Worm (Caenorhabditis elegans): Measurements from ENCODE around the gene C42D4.19.

The C42D4.19 gene

ce11 chrIV:7171222-7171621 is 4.2 kb upstream of the C42D4.19 start, which contains the start of gene str-220:
TSS of gene str-220 (minus strand) at chrIV:7171322.
- no peak for TF ChIP-seq hlh-1 (tag; optimal IDR thresholded peaks at IDR 0.05)
- TF ChIP-seq sem-2 (GFP tag; optimal IDR thresholded peaks at IDR 0.05), result no peak
- no peak for TF ChIP-seq nhr-2 (tag; optimal IDR thresholded peaks at IDR 0.05)
- TF ChIP-seq elt-1 (tag; optimal IDR thresholded peaks at IDR 0.05; ENCODE audit: borderline replicate concordance, insufficient read depth), result no peak
- no peak for TF ChIP-seq ztf-11 (tag; optimal IDR thresholded peaks at IDR 0.05)
- TF ChIP-seq nhr-12 (tag; optimal IDR thresholded peaks at IDR 0.05), result no peak
- no peak for TF ChIP-seq ceh-39 (tag; optimal IDR thresholded peaks at IDR 0.05)
- TF ChIP-seq flh-1 (GFP tag; optimal IDR thresholded peaks at IDR 0.05), result no peak

- no peak for TF ChIP-seq lsy-2 (tag; optimal IDR thresholded peaks at IDR 0.05)
- TF ChIP-seq mep-1 (tag; optimal IDR thresholded peaks at IDR 0.05), result no peak
- no peak for TF ChIP-seq unc-62 (GFP tag; optimal IDR thresholded peaks at IDR 0.05)
- TF ChIP-seq ceh-83 (GFP tag; optimal IDR thresholded peaks at IDR 0.05), result no peak
- TF ChIP-seq ztf-11 (tag; optimal IDR thresholded peaks at IDR 0.05), result no peak
- TF ChIP-seq mab-5 (tag; optimal IDR thresholded peaks at IDR 0.05), result no peak
- TF ChIP-seq blmp-1 (tag; optimal IDR thresholded peaks at IDR 0.05), result no peak
- no peak for TF ChIP-seq tbx-8 (GFP tag; optimal IDR thresholded peaks at IDR 0.05)
Observed at ce11 chrIV:7173489-7173888, 2.0 kb upstream of the C42D4.19 start, which contains the start of gene str-1. TSS of gene str-1 (plus strand) at chrIV:7173789.

ce11 chrIV:7176887-7177286 is 1.4 kb downstream of the C42D4.19 start, which contains the start of gene str-44:
TSS of gene str-44 (plus strand) at chrIV:7177187.
- TF ChIP-seq blmp-1 (tag; optimal IDR thresholded peaks at IDR 0.05), result no peak
- no peak for TF ChIP-seq snpc-4 (tag; optimal IDR thresholded peaks at IDR 0.05)
- no peak for TF ChIP-seq mep-1 (tag; optimal IDR thresholded peaks at IDR 0.05)
- TF ChIP-seq sptf-1 (tag; optimal IDR thresholded peaks at IDR 0.05), result no peak
- TF ChIP-seq unc-62 (GFP tag; optimal IDR thresholded peaks at IDR 0.05), result no peak
- TF ChIP-seq mls-2 (tag; optimal IDR thresholded peaks at IDR 0.05), result no peak
- TF ChIP-seq bed-3 (GFP tag; optimal IDR thresholded peaks at IDR 0.05), result no peak
- TF ChIP-seq ham-2 (GFP tag; optimal IDR thresholded peaks at IDR 0.05), result no peak
- no peak for TF ChIP-seq sem-2 (GFP tag; optimal IDR thresholded peaks at IDR 0.05)
- TF ChIP-seq nhr-28 (tag; optimal IDR thresholded peaks at IDR 0.05), result no peak
- no peak for TF ChIP-seq unc-39 (tag; optimal IDR thresholded peaks at IDR 0.05)
- TF ChIP-seq flh-1 (GFP tag; optimal IDR thresholded peaks at IDR 0.05), result no peak
- no peak for TF ChIP-seq nhr-237 (tag; optimal IDR thresholded peaks at IDR 0.05)
- TF ChIP-seq M03D4.4 (tag; optimal IDR thresholded peaks at IDR 0.05), result no peak
- TF ChIP-seq nhr-2 (tag; optimal IDR thresholded peaks at IDR 0.05), result no peak
- TF ChIP-seq elt-3 (tag; optimal IDR thresholded peaks at IDR 0.05), result no peak
- no peak for TF ChIP-seq pha-4 (tag; optimal IDR thresholded peaks at IDR 0.05)
- no peak for TF ChIP-seq nhr-76 (tag; optimal IDR thresholded peaks at IDR 0.05)
- no peak for TF ChIP-seq unc-120 (tag; optimal IDR thresholded peaks at IDR 0.05; ENCODE audit: poor library complexity, severe bottlenecking)

ce11 chrIV:7178942-7179341 is 3.5 kb downstream of the C42D4.19 start, which contains the start of gene C42D4.3:
TSS of gene C42D4.3 (plus strand) at chrIV:7179239.
- TF ChIP-seq mab-5 (tag; optimal IDR thresholded peaks at IDR 0.05), result no peak
- no peak for TF ChIP-seq ceh-43 (GFP tag; optimal IDR thresholded peaks at IDR 0.05)
- no peak for TF ChIP-seq zip-8 (tag; optimal IDR thresholded peaks at IDR 0.05)
- no peak for TF ChIP-seq M03D4.4 (tag; optimal IDR thresholded peaks at IDR 0.05)

ce11 chrIV:7180304-7180703 is 4.9 kb downstream of the C42D4.19 start, which contains the start of gene cest-10:
TSS of gene cest-10 (plus strand) at chrIV:7180557.
- TF ChIP-seq pha-4 (tag; optimal IDR thresholded peaks at IDR 0.05) (no peak), unc-39 (tag; optimal IDR thresholded peaks at IDR 0.05) (no peak), mab-5 (tag; optimal IDR thresholded peaks at IDR 0.05) (no peak), tbx-8 (GFP tag; optimal IDR thresholded peaks at IDR 0.05) (no peak)

DNA sequence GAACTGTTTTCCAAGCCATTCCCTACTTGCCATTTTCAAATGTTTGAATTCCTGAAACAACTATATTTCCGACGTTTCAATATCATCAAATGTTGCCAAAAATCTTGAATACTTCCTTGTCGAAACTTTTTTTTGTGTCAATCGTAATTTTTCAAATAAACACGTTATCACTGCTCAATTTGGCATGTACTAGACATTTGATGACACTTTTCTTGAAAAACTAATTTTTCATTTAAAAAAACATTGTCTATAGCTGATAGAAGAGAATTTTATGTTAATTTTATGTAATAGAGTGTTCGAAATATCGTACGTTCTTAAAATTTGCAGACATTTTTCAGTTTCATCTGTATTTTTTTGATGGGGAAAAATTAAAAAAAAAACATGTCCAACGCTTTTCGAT is 7.4 kb downstream of the C42D4.19 start:
- TF ChIP-seq nhr-76 (tag; optimal IDR thresholded peaks at IDR 0.05) (no peak), sem-2 (GFP tag; optimal IDR thresholded peaks at IDR 0.05) (no peak), unc-62 (GFP tag; optimal IDR thresholded peaks at IDR 0.05) (no peak), zip-8 (tag; optimal IDR thresholded peaks at IDR 0.05) (no peak), pha-4 (tag; optimal IDR thresholded peaks at IDR 0.05) (no peak), hlh-1 (tag; optimal IDR thresholded peaks at IDR 0.05) (no peak), lin-32 (GFP tag; optimal IDR thresholded peaks at IDR 0.05) (no peak)

Measured in whole organism, mixed stage, embryonic.